Worm (Caenorhabditis elegans) whole organism, L4 larva: ENCODE results near the gene srj-19.

ENCODE experiments used
- F10B5.3 ChIP-seq: sonication (generic microtip); optimal IDR thresholded peaks from 2 replicates; lab custom pipeline; 2016; ENCODE audit warnings: mild to moderate bottlenecking, missing genetic modification characterization, missing compliant biosample characterization
- F26F4.8 ChIP-seq: fragments of 200-800 bp; sonication (Bioruptor generic); conservative IDR thresholded peaks from 2 replicates; pipeline ENCODE4 v1.3.6; 2022; ENCODE audit warnings: missing genetic modification characterization, missing compliant biosample characterization
- F44E2.7 ChIP-seq: fragments of 200-800 bp; sonication (Bioruptor generic); IDR thresholded peaks from 2 replicates; pipeline ENCODE4 v2.1.2; 2022; ENCODE audit warnings: missing genetic modification characterization, missing compliant biosample characterization
- F49E8.2 ChIP-seq: sonication (generic microtip); optimal IDR thresholded peaks from 2 replicates; lab custom pipeline; 2016; ENCODE audit warnings: missing compliant biosample characterization, mild to moderate bottlenecking, missing genetic modification characterization, borderline replicate concordance
- ZK546.5 ChIP-seq, 2 experiments: sonication (generic microtip); optimal IDR thresholded peaks; 2 replicates each; lab custom pipeline; 2017; ENCODE audit warnings: missing biosample characterization in 2 of 2, missing genetic modification characterization in 2 of 2
- aly-2 ChIP-seq: sonication (generic microtip); optimal IDR thresholded peaks from 2 replicates; lab custom pipeline; 2018; ENCODE audit warnings: missing biosample characterization, missing genetic modification characterization
- ama-1 ChIP-seq: fragments of 150-350 bp; optimal IDR thresholded peaks from 2 replicates; lab custom pipeline; 2014; ENCODE audit warnings: inconsistent platforms, mixed read lengths
- arid-1 ChIP-seq: fragments of 200-800 bp; sonication (Bioruptor generic); conservative IDR thresholded peaks from 2 replicates; pipeline ENCODE4 v1.3.6; 2022; ENCODE audit warnings: missing genetic modification reagents, missing genetic modification characterization, missing compliant biosample characterization
- attf-4 ChIP-seq: sonication (generic microtip); optimal IDR thresholded peaks from 3 replicates; lab custom pipeline; 2017; ENCODE audit warnings: missing biosample characterization, missing genetic modification characterization
- ceh-44 ChIP-seq: fragments of 200-800 bp; sonication (Bioruptor generic); IDR thresholded peaks from 2 replicates; pipeline ENCODE4 v1.3.6; 2022; ENCODE audit warnings: missing genetic modification reagents, missing genetic modification characterization, missing compliant biosample characterization
- ceh-82 ChIP-seq: sonication (generic microtip); optimal IDR thresholded peaks from 2 replicates; lab custom pipeline; 2017; ENCODE audit warnings: missing biosample characterization, missing genetic modification characterization
- daf-12 ChIP-seq: fragments of 150-350 bp; optimal IDR thresholded peaks from 2 replicates; lab custom pipeline; 2014; ENCODE audit warnings: missing biosample characterization, missing genetic modification reagents, missing genetic modification characterization
- daf-16 ChIP-seq, 3 experiments: sonication (generic microtip); optimal IDR thresholded peaks; 2 replicates each; lab custom pipeline; 2016 to 2017; ENCODE audit warnings: missing genetic modification characterization in 3 of 3, missing genetic modification reagents in 3 of 3, mild to moderate bottlenecking in 2 of 3, missing compliant biosample characterization in 2 of 3, missing biosample characterization in 1 of 3, moderate library complexity in 1 of 3
- dmd-6 ChIP-seq: fragments of 200-800 bp; sonication (Bioruptor generic); IDR thresholded peaks from 2 replicates; pipeline ENCODE4 v1.3.6; 2022; ENCODE audit warnings: missing genetic modification reagents, missing genetic modification characterization, missing compliant biosample characterization
- dmd-8 ChIP-seq: fragments of 200-800 bp; sonication (Bioruptor generic); IDR thresholded peaks from 2 replicates; pipeline ENCODE4 v1.3.6; 2022; ENCODE audit warnings: missing genetic modification characterization, missing compliant biosample characterization
- dmd-9 ChIP-seq: fragments of 200-800 bp; sonication (Bioruptor generic); IDR thresholded peaks from 2 replicates; pipeline ENCODE4 v1.3.6; 2022; ENCODE audit warnings: missing genetic modification reagents, missing genetic modification characterization, missing compliant biosample characterization
- egl-27 ChIP-seq: sonication (generic microtip); optimal IDR thresholded peaks from 3 replicates; lab custom pipeline; 2017; ENCODE audit warnings: missing biosample characterization, missing genetic modification reagents, missing genetic modification characterization
- fkh-10 ChIP-seq: fragments of 150-350 bp; optimal IDR thresholded peaks from 2 replicates; lab custom pipeline; 2014; ENCODE audit warnings: missing biosample characterization, missing genetic modification reagents, missing genetic modification characterization
- gei-8 ChIP-seq: fragments of 200-800 bp; sonication (Bioruptor generic); optimal IDR thresholded peaks from 2 replicates; lab custom pipeline; 2018; ENCODE audit warnings: mild to moderate bottlenecking, missing genetic modification characterization, missing compliant biosample characterization
- hmg-1.1 ChIP-seq: fragments of 200-800 bp; sonication (Bioruptor generic); IDR thresholded peaks from 2 replicates; pipeline ENCODE4 v1.3.6; 2022; ENCODE audit warnings: missing genetic modification reagents, missing genetic modification characterization, missing compliant biosample characterization
- lim-7 ChIP-seq: fragments of 200-800 bp; sonication (Bioruptor generic); IDR thresholded peaks from 2 replicates; pipeline ENCODE4 v1.3.6; 2022; ENCODE audit warnings: missing genetic modification characterization, missing compliant biosample characterization
- lin-13 ChIP-seq: fragments of 150-350 bp; optimal IDR thresholded peaks from 2 replicates; lab custom pipeline; 2014; ENCODE audit warnings: missing biosample characterization, missing genetic modification reagents, missing genetic modification characterization
- lin-29 ChIP-seq: fragments of 200-800 bp; sonication (Bioruptor generic); IDR thresholded peaks from 2 replicates; pipeline ENCODE4 v1.3.6; 2022; ENCODE audit warnings: missing genetic modification reagents, missing genetic modification characterization, missing compliant biosample characterization
- lin-38 ChIP-seq: fragments of 200-800 bp; sonication (Bioruptor generic); IDR thresholded peaks from 2 replicates; pipeline ENCODE4 v1.3.6; 2022; ENCODE audit warnings: missing genetic modification reagents, missing genetic modification characterization, missing compliant biosample characterization
- nhr-28 ChIP-seq: fragments of 150-350 bp; optimal IDR thresholded peaks from 2 replicates; lab custom pipeline; 2014; ENCODE audit warnings: missing biosample characterization, missing genetic modification characterization
- nhr-42 ChIP-seq: fragments of 200-800 bp; sonication (Bioruptor generic); IDR thresholded peaks from 2 replicates; pipeline ENCODE4 v1.3.6; 2022; ENCODE audit warnings: missing genetic modification characterization, missing compliant biosample characterization
- nhr-6 ChIP-seq: fragments of 150-350 bp; optimal IDR thresholded peaks from 2 replicates; lab custom pipeline; 2014; ENCODE audit warnings: missing biosample characterization, missing genetic modification characterization
- nhr-77 ChIP-seq: fragments of 150-350 bp; optimal IDR thresholded peaks from 2 replicates; lab custom pipeline; 2014; ENCODE audit warnings: missing biosample characterization, missing genetic modification characterization
- php-3 ChIP-seq: fragments of 200-800 bp; sonication (Bioruptor generic); IDR thresholded peaks from 2 replicates; pipeline ENCODE4 v1.3.6; 2022; ENCODE audit warnings: missing genetic modification reagents, missing genetic modification characterization, missing compliant biosample characterization
- pqm-1 ChIP-seq: sonication (generic microtip); optimal IDR thresholded peaks from 2 replicates; lab custom pipeline; 2017; ENCODE audit warnings: missing biosample characterization, missing genetic modification characterization
- saeg-2 ChIP-seq: fragments of 200-800 bp; sonication (Bioruptor generic); IDR thresholded peaks from 2 replicates; pipeline ENCODE4 v1.3.6; 2022; ENCODE audit warnings: missing genetic modification reagents, missing genetic modification characterization, missing compliant biosample characterization
- snpc-1.2 ChIP-seq: fragments of 200-800 bp; sonication (Bioruptor generic); IDR thresholded peaks from 2 replicates; pipeline ENCODE4 v1.3.6; 2022; ENCODE audit warnings: missing genetic modification reagents, missing genetic modification characterization, missing compliant biosample characterization
- snpc-4 ChIP-seq: fragments of 150-350 bp; optimal IDR thresholded peaks from 2 replicates; lab custom pipeline; 2014; ENCODE audit warnings: missing biosample characterization, missing genetic modification characterization
- spr-1 ChIP-seq: sonication (generic microtip); optimal IDR thresholded peaks from 2 replicates; lab custom pipeline; 2016; ENCODE audit warnings: mild to moderate bottlenecking, missing genetic modification characterization, missing compliant biosample characterization
- spr-3 ChIP-seq: fragments of 200-800 bp; sonication (Bioruptor generic); optimal IDR thresholded peaks from 2 replicates; lab custom pipeline; 2018; ENCODE audit warnings: mild to moderate bottlenecking, missing genetic modification characterization, missing compliant biosample characterization
- unc-39 ChIP-seq: sonication (generic microtip); optimal IDR thresholded peaks from 2 replicates; lab custom pipeline; 2017; ENCODE audit warnings: missing biosample characterization, missing genetic modification characterization
- vab-7 ChIP-seq: fragments of 200-800 bp; sonication (Bioruptor generic); IDR thresholded peaks from 2 replicates; pipeline ENCODE4 v1.3.6; 2022; ENCODE audit warnings: missing genetic modification reagents, missing genetic modification characterization, missing compliant biosample characterization
- zip-11 ChIP-seq: fragments of 200-800 bp; sonication (Bioruptor generic); IDR thresholded peaks from 2 replicates; pipeline ENCODE4 v1.3.6; 2022; ENCODE audit warnings: missing genetic modification characterization, missing compliant biosample characterization

The srj-19 gene

ce11 chrV:2614986-2615687 lies 44.6 kb upstream of the srj-19 start, which contains the start of gene F53E10.1 (continued):
- TF ChIP-seq snpc-1.2 (GFP tag; lab: Robert Waterston, UW) = no peak
- TF ChIP-seq ZK546.5 (tag; optimal IDR thresholded peaks at IDR 0.05; lab: Kevin White, UChicago) = no peak
- TF ChIP-seq dmd-6 (GFP tag; lab: Robert Waterston, UW) = peak; percentile 72
- no peak for TF ChIP-seq nhr-42 (GFP tag; lab: Robert Waterston, UW)
- TF ChIP-seq zip-11 (GFP tag; lab: Robert Waterston, UW) = no peak
- TF ChIP-seq daf-16 (GFP tag; optimal IDR thresholded peaks at IDR 0.05; lab: Kevin White, UChicago) = peak in 1 of 2 experiments; percentile 26
- TF ChIP-seq daf-16 (tag; optimal IDR thresholded peaks at IDR 0.05; lab: Kevin White, UChicago) = peak; percentile 77
- TF ChIP-seq ceh-82 (tag; lab: Kevin White, UChicago) = no peak
- no peak for TF ChIP-seq spr-3 (GFP tag; lab: Kevin White, UChicago)
- TF ChIP-seq arid-1 (GFP tag; lab: Robert Waterston, UW) = no peak
- no peak for TF ChIP-seq php-3 (GFP tag; lab: Robert Waterston, UW)
- TF ChIP-seq nhr-28 (tag; lab: Kevin White, UChicago) = peak; percentile 99
- TF ChIP-seq F10B5.3 (tag; lab: Kevin White, UChicago) = no peak
- TF ChIP-seq saeg-2 (GFP tag; lab: Robert Waterston, UW) = no peak
- TF ChIP-seq daf-12 = no peak
- TF ChIP-seq dmd-8 (GFP tag; lab: Robert Waterston, UW) = no peak
- TF ChIP-seq aly-2 = no peak
- TF ChIP-seq F44E2.7 (GFP tag; lab: Robert Waterston, UW) = no peak
- no peak for TF ChIP-seq dmd-9 (GFP tag; lab: Robert Waterston, UW)
- no peak for TF ChIP-seq F49E8.2 (tag; lab: Kevin White, UChicago)
- TF ChIP-seq lin-38 (GFP tag; lab: Robert Waterston, UW) = no peak
- TF ChIP-seq lim-7 = no peak
- no peak for TF ChIP-seq lin-29 (GFP tag; lab: Robert Waterston, UW)
- TF ChIP-seq pqm-1 (tag; lab: Kevin White, UChicago) = no peak
- no peak for TF ChIP-seq fkh-10
- peak; percentile 48 for TF ChIP-seq nhr-6 (tag; lab: Kevin White, UChicago)
- TF ChIP-seq nhr-77 (tag; lab: Kevin White, UChicago) = peak; percentile 53

- no peak for TF ChIP-seq attf-4 (tag; lab: Kevin White, UChicago)
- TF ChIP-seq ZK546.5 (tag; optimal IDR thresholded peaks at IDR 0.05; lab: Kevin White, UChicago) = no peak
- TF ChIP-seq egl-27 (tag; lab: Kevin White, UChicago) = no peak
- no peak for TF ChIP-seq ama-1 (lab: Kevin White, UChicago)
- TF ChIP-seq gei-8 (GFP tag; lab: Kevin White, UChicago) = no peak
- no peak for TF ChIP-seq F26F4.8 (GFP tag; lab: Robert Waterston, UW)
- no peak for TF ChIP-seq spr-1 (tag; lab: Kevin White, UChicago)
- no peak for TF ChIP-seq vab-7 (GFP tag; lab: Robert Waterston, UW)
- no peak for TF ChIP-seq hmg-1.1 (GFP tag; lab: Robert Waterston, UW)
- TF ChIP-seq lin-13 (GFP tag; lab: Kevin White, UChicago) = no peak
- TF ChIP-seq unc-39 (tag; lab: Kevin White, UChicago) = no peak
- no peak for TF ChIP-seq ceh-44 (GFP tag; lab: Robert Waterston, UW)
- TF ChIP-seq snpc-4 (tag; lab: Kevin White, UChicago) = no peak
- TF ChIP-seq daf-16 (GFP tag; optimal IDR thresholded peaks at IDR 0.05; lab: Kevin White, UChicago) = no peak
- TF ChIP-seq daf-16 (tag; optimal IDR thresholded peaks at IDR 0.05; lab: Kevin White, UChicago) = no peak
- no peak for TF ChIP-seq aly-2
Observed at ce11 chrV:2608352-2608751, 37.8 kb upstream of the srj-19 start, which contains the start of gene acr-17. TSS of gene acr-17 (plus strand) at chrV:2608652.
